Worm (Caenorhabditis elegans): ENCODE measurements around the gene mlc-3.
A peak's percentile ranks its signal among the peaks of the same experiment; 100 is the strongest.

The mlc-3 gene

ce11 chrIII:5611604-5612324, 46.9 kb downstream of the mlc-3 start, which contains the start of gene bas-1:
Gene bas-1 (plus strand): TSS chrIII:5612274.
- TF ChIP-seq daf-16 (GFP tag; optimal IDR thresholded peaks at IDR 0.05), result no peak
- TF ChIP-seq daf-16 (tag; optimal IDR thresholded peaks at IDR 0.05), result peak; percentile 42
- peak; percentile 53 for TF ChIP-seq pqm-1 (tag; optimal IDR thresholded peaks at IDR 0.05)
- no peak for TF ChIP-seq lin-29 (GFP tag; IDR thresholded peaks at IDR 0.05)
- peak; percentile 29 for TF ChIP-seq dve-1 (tag; optimal IDR thresholded peaks at IDR 0.05; ENCODE audit: insufficient read depth)

ce11 chrIII:5614648-5615047, 49.8 kb downstream of the mlc-3 start, which contains the start of gene basl-1:
Gene basl-1 (plus strand): TSS chrIII:5614948.
- TF ChIP-seq ZK546.5 (tag; optimal IDR thresholded peaks at IDR 0.05) (no peak), pqm-1 (tag; optimal IDR thresholded peaks at IDR 0.05) (no peak)

DNA sequence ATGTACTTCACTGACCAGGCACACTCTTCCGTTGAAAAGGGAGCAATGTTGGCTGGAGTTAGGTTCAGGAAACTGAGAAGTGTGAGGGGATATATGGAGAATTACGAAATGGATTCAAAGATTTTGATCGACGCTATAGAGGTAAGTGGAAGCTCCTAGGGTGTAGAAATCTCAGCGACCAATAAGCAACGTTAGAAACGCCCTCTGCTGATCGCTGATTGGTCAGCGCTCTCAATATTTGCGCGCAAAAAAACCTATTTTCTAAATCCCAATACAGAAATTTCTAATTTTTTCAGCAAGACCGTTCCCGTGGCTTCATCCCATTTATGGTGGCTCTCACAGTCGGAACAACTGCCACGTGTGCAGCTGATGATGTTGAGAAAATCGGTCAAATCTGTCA, 50.9 kb downstream of the mlc-3 start:
- TF ChIP-seq mxl-3 (GFP tag; optimal IDR thresholded peaks at IDR 0.05) (no peak), zfp-2 (tag; optimal IDR thresholded peaks at IDR 0.05) (no peak), fkh-10 (GFP tag; optimal IDR thresholded peaks at IDR 0.05) (no peak), lin-38 (GFP tag; IDR thresholded peaks at IDR 0.05) (no peak), duxl-1 (tag; optimal IDR thresholded peaks at IDR 0.05; ENCODE audit: poor library complexity) (no peak), cey-2 (tag; optimal IDR thresholded peaks at IDR 0.05; ENCODE audit: borderline replicate concordance, insufficient read depth) (no peak), mxl-2 (GFP tag; conservative IDR thresholded peaks at IDR 0.05) (no peak), set-16 (GFP tag; IDR thresholded peaks at IDR 0.05) (no peak), zip-2 (tag; optimal IDR thresholded peaks at IDR 0.05) (no peak), tag-97 (GFP tag; IDR thresholded peaks at IDR 0.05) (no peak)
